ENCODE assay signal across 1 fruit fly cellular context in the genomic region with DNA sequence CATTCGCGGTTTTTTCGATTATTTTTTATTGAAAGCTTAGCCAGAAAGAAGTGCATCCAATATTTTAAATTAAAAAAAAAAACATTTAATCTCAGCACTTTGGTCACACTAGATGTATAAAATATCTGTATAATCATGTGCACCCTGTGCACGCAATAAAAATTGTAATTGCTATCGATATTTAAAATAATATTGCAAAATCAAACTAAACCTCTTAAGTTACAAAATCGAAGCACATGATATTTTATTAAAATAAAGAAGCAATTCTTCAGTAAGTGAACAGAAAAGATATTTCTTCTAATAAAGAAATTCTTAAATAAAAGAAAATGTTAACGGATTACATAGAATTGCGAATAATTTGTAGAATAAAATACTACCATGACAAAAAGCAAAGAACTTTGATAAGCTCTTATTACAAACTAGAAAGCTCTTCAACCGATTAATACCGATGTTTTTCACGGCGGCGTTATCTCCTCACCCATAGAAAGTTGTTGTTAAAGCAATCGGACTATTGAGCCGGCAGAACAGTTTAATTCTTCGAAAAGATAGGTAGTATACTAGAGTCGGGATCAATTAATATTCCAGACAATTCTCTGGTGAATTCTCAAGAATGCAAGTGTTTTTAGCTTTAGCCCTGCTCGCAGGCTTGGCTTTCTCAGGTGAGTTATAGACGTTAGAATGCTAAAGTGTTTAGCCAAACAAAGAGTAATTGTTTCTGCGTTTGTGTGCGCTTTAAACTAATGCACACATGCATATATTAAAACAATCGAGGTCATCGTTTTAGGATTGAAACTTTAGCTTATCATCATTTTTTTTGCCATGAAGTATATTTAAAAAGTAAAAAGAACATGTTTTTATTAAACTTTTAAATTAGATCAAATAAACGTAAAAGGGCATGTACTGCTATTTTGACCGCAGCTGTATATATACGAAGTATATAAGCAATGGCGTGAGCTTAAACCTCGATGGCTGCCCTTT.
TF ChIP-seq lines count a peak whose summit lies in the region.

Gene CtsK1 (plus strand): TSS at position 490 of the 978 bp plus-strand sequence.

TF ChIP-seq in whole organism, embryonic, 481 proteins besides CTCF, POLR2A, EP300 and RAD21 (continued from another document):
- TF ChIP-seq CG1233 (GFP tag; optimal IDR thresholded peaks at IDR 0.05; lab: Kevin White, UChicago): no peak
- no peak for TF ChIP-seq mam (GFP tag; optimal IDR thresholded peaks at IDR 0.05; lab: Kevin White, UChicago)
- no peak for TF ChIP-seq Vsx1 (GFP tag; optimal IDR thresholded peaks at IDR 0.05; lab: Kevin White, UChicago)
- TF ChIP-seq Six4 (GFP tag; optimal IDR thresholded peaks at IDR 0.05; lab: Kevin White, UChicago): no peak
- no peak for TF ChIP-seq chn (GFP tag; optimal IDR thresholded peaks at IDR 0.05; lab: Kevin White, UChicago)
- no peak for TF ChIP-seq Hmx (GFP tag; optimal IDR thresholded peaks at IDR 0.05; lab: Kevin White, UChicago)
- no peak for TF ChIP-seq Doc2 (GFP tag; IDR thresholded peaks at IDR 0.05; lab: Robert Waterston, UW)
